Fruit fly (Drosophila melanogaster): Measurements from ENCODE around the gene CG14420.

- TF ChIP-seq Dll (optimal IDR thresholded peaks at IDR 0.05) (no peak), EcR (GFP tag; optimal IDR thresholded peaks at IDR 0.05) (no peak)
These were observed 9.0 kb downstream of the CG14420 start, which contains the start of gene CG3603 for dm6 chrX:2947545-2948072.

Data from whole organism.